Fruit fly (Drosophila melanogaster) Kc167 (cell line): Measurements from ENCODE around the gene CG17107.

Experiments used
- Myc ChIP-seq: fragments of >200 bp; optimal IDR thresholded peaks from 2 replicates; lab custom pipeline; 2017; ENCODE audit warnings: missing external identifiers
- Sin3A ChIP-seq: fragments of >200 bp; optimal IDR thresholded peaks from 2 replicates; lab custom pipeline; 2018; ENCODE audit warnings: missing external identifiers
- h ChIP-seq: fragments of >200 bp; optimal IDR thresholded peaks from 3 replicates; lab custom pipeline; 2018; ENCODE audit warnings: missing external identifiers
- insv ChIP-seq: fragments of >200 bp; optimal IDR thresholded peaks from 3 replicates; lab custom pipeline; 2018; ENCODE audit warnings: missing external identifiers
- psq ChIP-seq: fragments of >200 bp; optimal IDR thresholded peaks from 2 replicates; lab custom pipeline; 2017; ENCODE audit warnings: missing external identifiers
- ttk ChIP-seq: sonication (Bioruptor generic); optimal IDR thresholded peaks from 2 replicates; lab custom pipeline; 2017; ENCODE audit warnings: missing external identifiers

Gene CG17107

DNA sequence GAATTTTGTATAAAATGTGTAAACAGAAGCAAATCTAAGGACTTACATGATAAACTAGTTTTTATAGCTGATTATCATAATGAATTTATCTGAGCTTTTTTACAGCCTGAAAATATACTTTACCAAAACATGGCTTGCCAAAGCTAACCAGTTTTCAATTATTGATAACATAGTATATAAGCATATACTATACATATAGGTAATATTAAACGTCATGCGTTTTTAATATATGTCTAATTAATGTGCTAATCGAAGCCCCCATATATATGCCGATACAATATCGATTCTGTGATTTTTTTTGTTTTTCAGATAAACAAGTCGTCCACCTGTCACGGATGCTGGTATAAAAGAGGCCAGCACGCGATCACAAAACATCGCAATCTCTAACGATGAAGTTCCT lies at the start of gene CG17107:
TSS of gene CG17107 (plus strand) at position 301 of the 400 bp plus-strand sequence.
- TF ChIP-seq h (lab: Kevin White, UChicago) (no peak), Sin3A (no peak), ttk (no peak), insv (no peak), Myc (lab: Kevin White, UChicago) (no peak), psq (lab: Kevin White, UChicago) (no peak)

dm6 chr2L:10632702-10633101 lies 49.0 kb upstream of the CG17107 start:
- TF ChIP-seq h (lab: Kevin White, UChicago): no peak
- no peak for TF ChIP-seq psq (lab: Kevin White, UChicago)
- TF ChIP-seq insv: no peak
- no peak for TF ChIP-seq Myc (lab: Kevin White, UChicago)
- no peak for TF ChIP-seq ttk
- no peak for TF ChIP-seq Sin3A

DNA sequence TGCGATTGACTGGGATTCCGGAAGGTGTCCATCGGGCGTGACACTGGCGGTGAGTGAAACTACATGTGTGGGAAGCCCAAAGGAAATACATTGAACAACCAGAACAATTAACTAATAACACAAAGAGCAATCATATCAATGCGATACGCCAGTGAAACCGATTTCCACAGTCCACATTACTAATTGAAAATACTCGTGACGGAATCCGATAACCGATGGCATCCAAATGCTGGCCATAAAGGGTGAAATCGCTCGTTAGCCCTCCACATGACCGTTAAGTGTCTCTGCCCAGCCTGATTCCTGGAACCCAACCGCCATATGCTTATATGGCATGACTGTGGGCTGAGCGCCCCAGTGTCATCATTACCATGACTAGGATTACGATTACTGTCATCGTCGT lies 43.3 kb upstream of the CG17107 start, which contains the start of gene CG7329:
TSS of gene CG7329 (minus strand) at position 101 of the 400 bp plus-strand sequence.
- TF ChIP-seq Sin3A (no peak), ttk (no peak), psq (lab: Kevin White, UChicago) (no peak), h (lab: Kevin White, UChicago) (no peak), insv (no peak), Myc (lab: Kevin White, UChicago) (no peak)

dm6 chr2L:10639631-10640030 lies 42.1 kb upstream of the CG17107 start, which contains the start of gene CG31872:
Gene CG31872 (plus strand): TSS chr2L:10639931.
- TF ChIP-seq ttk (no peak), Myc (lab: Kevin White, UChicago) (no peak), Sin3A (no peak), insv (no peak), h (lab: Kevin White, UChicago) (no peak), psq (lab: Kevin White, UChicago) (no peak)

dm6 chr2L:10643671-10644070 lies 38.0 kb upstream of the CG17107 start, which contains the start of gene CG18284:
Gene CG18284 (plus strand): TSS chr2L:10643971.
- TF ChIP-seq Myc (lab: Kevin White, UChicago) (no peak), insv (no peak), ttk (no peak), psq (lab: Kevin White, UChicago) (no peak), h (lab: Kevin White, UChicago) (no peak)

- TF ChIP-seq h (lab: Kevin White, UChicago) (no peak), Sin3A (no peak), Myc (lab: Kevin White, UChicago) (no peak), ttk (no peak), insv (no peak), psq (lab: Kevin White, UChicago) (no peak)
These were observed 35.6 kb upstream of the CG17107 start, which contains the start of gene CG17097 for dm6 chr2L:10646115-10646514. Gene CG17097 (plus strand): TSS chr2L:10646415.

- no peak for TF ChIP-seq psq (lab: Kevin White, UChicago)
- TF ChIP-seq Sin3A: no peak
- TF ChIP-seq h (lab: Kevin White, UChicago): no peak
- no peak for TF ChIP-seq Myc (lab: Kevin White, UChicago)
- no peak for TF ChIP-seq ttk
- TF ChIP-seq insv: no peak
These were observed 35.0 kb upstream of the CG17107 start for dm6 chr2L:10646726-10647125.

DNA sequence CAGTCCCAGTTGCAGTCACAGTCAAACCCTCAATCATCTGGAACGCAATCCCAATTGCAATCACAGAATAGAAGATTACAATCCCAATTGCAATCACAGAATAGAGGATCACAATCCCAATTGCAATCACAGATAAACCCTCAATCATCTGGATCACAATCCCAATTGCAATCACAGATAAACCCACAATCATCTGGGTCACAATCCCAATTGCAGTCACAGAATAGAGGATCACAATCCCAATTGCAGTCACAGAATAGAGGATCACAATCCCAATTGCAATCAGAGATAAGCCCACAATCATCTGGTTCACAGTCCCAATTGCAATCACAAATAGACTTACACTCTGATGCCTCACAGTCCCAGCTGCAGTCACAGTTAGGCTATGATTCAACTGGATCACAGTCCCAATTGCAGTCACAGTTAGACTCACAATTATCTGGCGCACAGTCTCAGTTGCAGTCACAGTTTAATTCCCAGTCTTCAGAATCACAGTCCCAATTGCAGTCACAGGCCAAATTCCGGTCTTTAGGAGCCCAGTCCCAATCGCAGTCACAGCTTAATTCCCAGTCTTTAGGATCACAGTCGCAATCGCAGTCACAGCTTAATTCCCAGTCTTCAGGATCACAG lies 33.9 kb upstream of the CG17107 start:
- TF ChIP-seq h (lab: Kevin White, UChicago): no peak
- TF ChIP-seq psq (lab: Kevin White, UChicago): no peak
- no peak for TF ChIP-seq ttk
- TF ChIP-seq Myc (lab: Kevin White, UChicago): no peak
- no peak for TF ChIP-seq Sin3A

dm6 chr2L:10651313-10651712 lies 30.4 kb upstream of the CG17107 start, which contains the start of gene dbf:
Gene dbf (plus strand): TSS chr2L:10651613.
- no peak for TF ChIP-seq h (lab: Kevin White, UChicago)
- no peak for TF ChIP-seq Myc (lab: Kevin White, UChicago)
- no peak for TF ChIP-seq insv
- no peak for TF ChIP-seq psq (lab: Kevin White, UChicago)
- TF ChIP-seq Sin3A: no peak
- no peak for TF ChIP-seq ttk

DNA sequence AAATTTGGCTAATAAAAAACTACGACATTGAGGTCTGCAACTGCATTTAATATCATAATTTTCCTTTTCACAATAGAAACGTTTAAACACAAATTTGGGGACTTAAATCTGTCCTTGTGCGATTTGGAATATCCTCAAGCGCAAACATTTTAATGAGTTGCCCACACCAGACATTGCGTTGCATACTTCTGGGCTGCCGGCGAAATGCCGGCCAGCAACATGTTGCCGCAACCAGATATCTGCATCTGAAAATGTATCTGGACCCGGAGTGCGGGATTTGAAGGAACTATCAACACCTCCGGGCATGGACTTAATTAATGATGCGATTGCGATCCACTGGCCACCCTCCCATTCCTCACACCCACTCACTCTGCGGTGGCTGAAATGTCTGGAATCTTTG lies 27.2 kb upstream of the CG17107 start:
- no peak for TF ChIP-seq insv
- no peak for TF ChIP-seq h (lab: Kevin White, UChicago)
- TF ChIP-seq psq (lab: Kevin White, UChicago): no peak
- no peak for TF ChIP-seq Myc (lab: Kevin White, UChicago)
- TF ChIP-seq Sin3A: no peak
- no peak for TF ChIP-seq ttk

DNA sequence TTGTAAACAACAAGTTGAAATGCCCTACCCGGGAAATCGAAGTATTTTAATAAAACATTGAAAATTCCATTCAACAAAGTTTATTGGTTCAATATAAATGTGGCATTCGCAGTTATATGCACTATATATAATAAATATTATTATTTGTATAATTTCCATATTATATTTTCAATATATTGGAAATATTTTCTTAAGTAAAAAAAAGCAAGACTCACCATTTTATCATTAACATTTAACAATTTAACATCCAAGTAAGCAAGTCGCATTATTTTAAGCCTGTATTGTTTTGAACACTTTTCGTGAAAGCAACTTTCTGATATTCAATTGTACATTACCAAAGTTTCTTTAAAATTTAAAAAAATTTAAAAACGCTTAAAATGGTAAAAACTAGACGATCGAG lies 23.7 kb upstream of the CG17107 start, which contains the start of gene CG45690:
TSS of gene CG45690 (plus strand) at position 301 of the 400 bp plus-strand sequence.
- no peak for TF ChIP-seq Myc (lab: Kevin White, UChicago)
- TF ChIP-seq h (lab: Kevin White, UChicago): no peak
- no peak for TF ChIP-seq Sin3A
- TF ChIP-seq psq (lab: Kevin White, UChicago): no peak
- TF ChIP-seq insv: no peak
- no peak for TF ChIP-seq ttk

dm6 chr2L:10661490-10662240 lies 20.0 kb upstream of the CG17107 start, which contains the start of gene CG31871:
Gene CG31871 (plus strand): TSS chr2L:10662081.
- TF ChIP-seq h (lab: Kevin White, UChicago) (no peak), Myc (lab: Kevin White, UChicago) (no peak), ttk (no peak), psq (lab: Kevin White, UChicago) (no peak), insv (no peak), Sin3A (no peak)
